Worm (Caenorhabditis elegans) whole organism, L1 larva: ENCODE measurements around the gene Y39B6A.1.

ENCODE experiments used
- aha-1 ChIP-seq: fragments of 150-350 bp; optimal IDR thresholded peaks from 2 replicates; lab custom pipeline; 2014; ENCODE audit warnings: missing biosample characterization, missing genetic modification characterization
- aly-2 ChIP-seq: fragments of 150-350 bp; optimal IDR thresholded peaks from 2 replicates; lab custom pipeline; 2014; ENCODE audit warnings: missing biosample characterization, missing genetic modification characterization
- ceh-8 ChIP-seq: fragments of 200-800 bp; sonication (Bioruptor generic); optimal IDR thresholded peaks from 2 replicates; lab custom pipeline; 2018; ENCODE audit warnings: mild to moderate bottlenecking, missing genetic modification characterization, moderate library complexity, missing compliant biosample characterization
- ceh-90 ChIP-seq: sonication (generic microtip); optimal IDR thresholded peaks from 2 replicates; lab custom pipeline; 2016; ENCODE audit warnings: missing genetic modification characterization, missing compliant biosample characterization
- dsc-1 ChIP-seq: sonication (generic microtip); optimal IDR thresholded peaks from 2 replicates; lab custom pipeline; 2016; ENCODE audit warnings: mild to moderate bottlenecking, missing genetic modification characterization, missing compliant biosample characterization
- fkh-4 ChIP-seq: sonication (generic microtip); optimal IDR thresholded peaks from 2 replicates; lab custom pipeline; 2016; ENCODE audit warnings: missing compliant biosample characterization, missing genetic modification characterization, borderline replicate concordance
- lin-15B ChIP-seq: fragments of 150-350 bp; sonication (generic microtip); optimal IDR thresholded peaks from 3 replicates; lab custom pipeline; 2014; ENCODE audit warnings: missing biosample characterization, missing genetic modification characterization
- lin-39 ChIP-seq: fragments of 150-350 bp; optimal IDR thresholded peaks from 2 replicates; lab custom pipeline; 2014; ENCODE audit warnings: missing biosample characterization, missing genetic modification reagents, missing genetic modification characterization
- lsy-2 ChIP-seq, 2 experiments: fragments of 150-350 bp; optimal IDR thresholded peaks; 2 replicates each; lab custom pipeline; 2014; ENCODE audit warnings: missing biosample characterization in 2 of 2, missing genetic modification characterization in 2 of 2
- mab-9 ChIP-seq: fragments of 200-800 bp; sonication (Bioruptor generic); IDR thresholded peaks from 2 replicates; pipeline ENCODE4 v1.3.6; 2022; ENCODE audit warnings: missing genetic modification reagents, missing genetic modification characterization, missing compliant biosample characterization
- mef-2 ChIP-seq: fragments of 150-350 bp; optimal IDR thresholded peaks from 2 replicates; lab custom pipeline; 2014; ENCODE audit warnings: missing biosample characterization, missing genetic modification characterization
- nhr-28 ChIP-seq: fragments of 150-350 bp; optimal IDR thresholded peaks from 2 replicates; lab custom pipeline; 2014; ENCODE audit warnings: missing biosample characterization, missing genetic modification characterization
- pag-3 ChIP-seq: sonication (generic microtip); optimal IDR thresholded peaks from 2 replicates; lab custom pipeline; 2017; ENCODE audit warnings: missing genetic modification characterization, mild to moderate bottlenecking, missing compliant biosample characterization, antibody characterized with exemption, borderline replicate concordance; ENCODE audit not compliant: insufficient read depth
- snu-23 ChIP-seq: sonication (generic microtip); optimal IDR thresholded peaks from 2 replicates; lab custom pipeline; 2016; ENCODE audit warnings: missing genetic modification characterization, missing compliant biosample characterization
- unc-130 ChIP-seq: fragments of 150-350 bp; optimal IDR thresholded peaks from 2 replicates; lab custom pipeline; 2017; ENCODE audit warnings: missing biosample characterization, missing genetic modification characterization, inconsistent platforms
- vab-15 ChIP-seq: sonication (generic microtip); optimal IDR thresholded peaks from 2 replicates; lab custom pipeline; 2017; ENCODE audit warnings: missing genotype, mild to moderate bottlenecking, missing genetic modification characterization, missing compliant biosample characterization
- xbp-1 ChIP-seq: sonication (generic microtip); optimal IDR thresholded peaks from 2 replicates; lab custom pipeline; 2016; ENCODE audit warnings: missing genetic modification characterization, missing compliant biosample characterization
- ztf-4 ChIP-seq: fragments of 150-350 bp; optimal IDR thresholded peaks from 2 replicates; lab custom pipeline; 2014; ENCODE audit warnings: missing biosample characterization, missing genetic modification characterization

Y39B6A.1 gene

ce11 chrV:19152328-19152727 lies 51.1 kb downstream of the Y39B6A.1 start, which contains the start of gene Y39B6A.69:
Y39B6A.69 (minus strand) TSS chrV:19152428.
- TF ChIP-seq snu-23 (GFP tag; lab: Kevin White, UChicago) (no peak), ceh-90 (tag; lab: Kevin White, UChicago) (no peak), vab-15 (no peak), lsy-2 (tag; optimal IDR thresholded peaks at IDR 0.05; lab: Kevin White, UChicago) (no peak), dsc-1 (tag; lab: Kevin White, UChicago) (no peak), pag-3 (tag; lab: Kevin White, UChicago) (no peak), ztf-4 (no peak), ceh-8 (GFP tag; lab: Kevin White, UChicago) (no peak), aly-2 (tag; lab: Kevin White, UChicago) (no peak), mab-9 (GFP tag; lab: Robert Waterston, UW) (no peak), unc-130 (tag; lab: Kevin White, UChicago) (no peak), fkh-4 (tag; lab: Kevin White, UChicago) (no peak), mef-2 (tag; lab: Kevin White, UChicago) (no peak), nhr-28 (no peak), lin-15B (tag; lab: Kevin White, UChicago) (no peak), aha-1 (no peak), xbp-1 (tag; lab: Kevin White, UChicago) (no peak), lin-39 (tag; lab: Kevin White, UChicago) (no peak)
